Worm (Caenorhabditis elegans) whole organism, midembryonic: ENCODE measurements around the gene F15D4.2.

Experiments
- cog-1 ChIP-seq: sonication (generic microtip); optimal IDR thresholded peaks from 2 replicates; lab custom pipeline; 2016; ENCODE audit warnings: missing genetic modification characterization, missing compliant biosample characterization
- klf-2 ChIP-seq: fragments of 200-800 bp; sonication (Bioruptor generic); conservative IDR thresholded peaks from 2 replicates; pipeline ENCODE4 v1.3.6; 2022; ENCODE audit warnings: missing genetic modification reagents, missing genetic modification characterization, missing compliant biosample characterization

DNA sequence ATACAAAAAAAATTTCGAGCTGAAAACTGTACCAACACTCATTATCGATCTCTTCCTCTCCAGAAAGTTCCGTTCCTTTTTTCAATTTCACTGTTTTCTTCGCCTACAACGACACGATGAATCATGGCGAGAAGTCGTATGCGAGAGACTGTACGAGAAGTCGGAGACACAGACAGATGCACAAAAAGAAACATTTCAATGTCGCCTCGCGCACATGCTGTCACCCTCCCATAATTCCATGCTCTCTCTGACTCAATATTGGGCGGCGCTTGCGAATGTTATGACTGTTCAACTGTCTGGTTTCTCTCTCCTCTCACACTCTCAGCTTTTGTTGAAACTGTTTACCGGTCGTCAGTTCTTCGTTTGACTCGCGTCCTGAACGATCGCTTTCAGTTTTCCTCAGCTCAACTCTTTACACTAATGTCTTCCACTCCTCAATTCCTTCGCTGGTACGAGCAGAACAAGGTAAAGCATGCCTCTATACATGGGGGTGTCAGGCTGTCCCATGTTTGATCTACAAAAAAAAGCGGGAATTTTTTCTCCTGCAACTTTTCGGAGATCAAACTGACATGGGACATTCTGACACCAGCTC lies 19.1 kb upstream of the F15D4.2 start:
- TF ChIP-seq cog-1 (tag; lab: Kevin White, UChicago) (no peak), klf-2 (no peak)
